Worm (Caenorhabditis elegans): ENCODE measurements around the gene C50B6.1.

DNA sequence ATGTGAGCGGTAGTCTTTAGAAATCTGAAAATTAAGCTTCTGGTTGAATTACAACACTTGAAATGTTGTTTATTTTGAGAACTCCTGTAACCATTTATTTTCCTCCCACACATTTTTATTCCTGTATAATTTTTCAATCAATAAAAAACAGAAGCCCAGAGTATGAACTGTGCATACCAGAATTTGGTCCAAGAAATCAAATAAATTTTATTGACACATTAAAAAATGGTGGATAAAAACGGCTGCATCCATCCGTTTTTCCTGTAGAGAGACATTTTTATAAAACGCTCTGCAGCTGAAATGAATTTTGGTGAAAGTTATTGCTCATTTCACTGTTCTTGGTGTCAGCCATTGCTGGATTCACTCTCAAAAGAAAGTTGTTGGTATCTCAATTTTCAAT, 11.5 kb upstream of the C50B6.1 start, which contains the start of gene C26E1.1:
- TF ChIP-seq him-1 (tag; optimal IDR thresholded peaks at IDR 0.05): no peak
- no peak for TF ChIP-seq W03F9.2 (tag; optimal IDR thresholded peaks at IDR 0.05)
